Fruit fly (Drosophila melanogaster) whole organism, embryonic: ENCODE data around the gene CG10984.

Experiments used
- Antp ChIP-seq: fragments of 200-800 bp; sonication (Bioruptor generic); optimal IDR thresholded peaks from 3 replicates; lab custom pipeline; 2016; ENCODE audit warnings: missing biosample characterization, missing genetic modification characterization
- Atf-2 ChIP-seq: fragments of 200-800 bp; sonication (Bioruptor generic); optimal IDR thresholded peaks from 2 replicates; lab custom pipeline; 2016; ENCODE audit warnings: missing biosample characterization, missing genetic modification characterization
- CG10274 ChIP-seq: fragments of 200-800 bp; sonication (Bioruptor generic); optimal IDR thresholded peaks from 3 replicates; lab custom pipeline; 2017; ENCODE audit warnings: missing biosample characterization, mild to moderate bottlenecking, missing genetic modification characterization
- CG10366 ChIP-seq: fragments of 200-800 bp; sonication (Bioruptor generic); IDR thresholded peaks from 2 replicates; pipeline ENCODE4 v1.3.6; 2022; ENCODE audit warnings: missing biosample characterization, missing genetic modification characterization
- CG11085 ChIP-seq: fragments of 200-800 bp; sonication (Bioruptor generic); IDR thresholded peaks from 2 replicates; pipeline ENCODE4 v1.3.6; 2022; ENCODE audit warnings: missing biosample characterization, missing genetic modification characterization
- CG12104 ChIP-seq: fragments of 200-800 bp; sonication (Bioruptor generic); optimal IDR thresholded peaks from 3 replicates; lab custom pipeline; 2016; ENCODE audit warnings: missing biosample characterization, missing genetic modification characterization
- CG12769 ChIP-seq: fragments of 200-800 bp; sonication (Bioruptor generic); optimal IDR thresholded peaks from 2 replicates; lab custom pipeline; 2019; ENCODE audit warnings: missing biosample characterization, mild to moderate bottlenecking, missing genetic modification characterization, moderate library complexity
- CG14860 ChIP-seq: fragments of 200-800 bp; sonication (Bioruptor generic); IDR thresholded peaks from 3 replicates; pipeline ENCODE4 v1.3.6; 2022; ENCODE audit warnings: missing biosample characterization, missing genetic modification characterization; ENCODE audit not compliant: partially characterized antibody
- CG18599 ChIP-seq: fragments of 200-800 bp; sonication (Bioruptor generic); optimal IDR thresholded peaks from 3 replicates; lab custom pipeline; 2017; ENCODE audit warnings: missing biosample characterization, missing genetic modification characterization, mild to moderate bottlenecking, moderate library complexity, missing genetic modification reagents
- CG2678 ChIP-seq: fragments of 200-800 bp; sonication (Bioruptor generic); optimal IDR thresholded peaks from 3 replicates; lab custom pipeline; 2019; ENCODE audit warnings: missing biosample characterization, mild to moderate bottlenecking, missing genetic modification characterization, moderate library complexity
- CG31441 ChIP-seq: fragments of 200-800 bp; sonication (Bioruptor generic); IDR thresholded peaks from 2 replicates; pipeline ENCODE4 v1.3.6; 2022; ENCODE audit warnings: missing biosample characterization, missing genetic modification characterization
- CG3281 ChIP-seq: fragments of 200-800 bp; sonication (Bioruptor generic); optimal IDR thresholded peaks from 3 replicates; lab custom pipeline; 2017; ENCODE audit warnings: missing biosample characterization, mild to moderate bottlenecking, missing genetic modification characterization
- CG33213 ChIP-seq: fragments of 200-800 bp; sonication (Bioruptor generic); optimal IDR thresholded peaks from 3 replicates; lab custom pipeline; 2016; ENCODE audit warnings: missing biosample characterization, missing genetic modification characterization
- CG42726 ChIP-seq: fragments of 200-800 bp; sonication (Bioruptor generic); IDR thresholded peaks from 2 replicates; pipeline ENCODE4 v1.3.6; 2022; ENCODE audit warnings: missing biosample characterization, missing genetic modification characterization; ENCODE audit not compliant: partially characterized antibody
- CG4404 ChIP-seq: fragments of 200-800 bp; sonication (Bioruptor generic); IDR thresholded peaks from 2 replicates; pipeline ENCODE4 v1.3.6; 2022; ENCODE audit warnings: missing biosample characterization, missing genetic modification characterization
- CG6689 ChIP-seq: fragments of 200-800 bp; sonication (Bioruptor generic); IDR thresholded peaks from 2 replicates; pipeline ENCODE4 v1.3.6; 2022; ENCODE audit warnings: missing biosample characterization, missing genetic modification characterization
- CG8924 ChIP-seq: fragments of 200-800 bp; optimal IDR thresholded peaks from 3 replicates; lab custom pipeline; 2019; ENCODE audit warnings: missing biosample characterization, mild to moderate bottlenecking, missing genetic modification characterization, moderate library complexity
- CG9609 ChIP-seq: fragments of 200-800 bp; sonication (Bioruptor generic); optimal IDR thresholded peaks from 3 replicates; lab custom pipeline; 2016; ENCODE audit warnings: missing biosample characterization, missing genetic modification characterization
- CHES-1-like ChIP-seq: fragments of 200-800 bp; sonication (Bioruptor generic); optimal IDR thresholded peaks from 2 replicates; lab custom pipeline; 2016; ENCODE audit warnings: missing biosample characterization, missing genetic modification characterization
- D ChIP-seq, 2 experiments: fragments of 200-800 bp in 1 of 2; fragments of >200 bp in 1 of 2; sonication (Bioruptor generic) in 1 of 2; optimal IDR thresholded peaks; 2 replicates in 1 of 2; 3 replicates in 1 of 2; lab custom pipeline; 2017; ENCODE audit warnings: mild to moderate bottlenecking in 1 of 2, missing biosample characterization in 1 of 2, missing genetic modification characterization in 1 of 2, missing genetic modification reagents in 1 of 2
- D19B ChIP-seq: fragments of 200-800 bp; sonication (Bioruptor generic); optimal IDR thresholded peaks from 2 replicates; lab custom pipeline; 2017; ENCODE audit warnings: missing biosample characterization, mild to moderate bottlenecking, missing genetic modification characterization
- Doc2 ChIP-seq: fragments of 200-800 bp; sonication (Bioruptor generic); IDR thresholded peaks from 2 replicates; pipeline ENCODE4 v1.3.6; 2022; ENCODE audit warnings: missing biosample characterization, missing genetic modification characterization
- Ets65A ChIP-seq: fragments of 200-800 bp; sonication (Bioruptor generic); peaks from one replicate; lab custom pipeline; 2016; ENCODE audit warnings: missing biosample characterization, missing genetic modification characterization
- MBD-R2 ChIP-seq: fragments of 200-800 bp; sonication (Bioruptor generic); IDR thresholded peaks from 2 replicates; pipeline ENCODE4 v1.3.6; 2022; ENCODE audit warnings: missing biosample characterization, missing genetic modification characterization
- Mes4 ChIP-seq: fragments of 200-800 bp; sonication (Bioruptor generic); optimal IDR thresholded peaks from 2 replicates; lab custom pipeline; 2016; ENCODE audit warnings: missing biosample characterization, missing genetic modification characterization
- NC2α ChIP-seq: fragments of 200-800 bp; sonication (Bioruptor generic); optimal IDR thresholded peaks from 2 replicates; lab custom pipeline; 2016; ENCODE audit warnings: missing biosample characterization, missing genetic modification characterization
- NK7.1 ChIP-seq: fragments of 200-800 bp; sonication (Bioruptor generic); optimal IDR thresholded peaks from 3 replicates; lab custom pipeline; 2016; ENCODE audit warnings: missing biosample characterization, missing genetic modification characterization
- TFAM ChIP-seq: fragments of 200-800 bp; sonication (Bioruptor generic); optimal IDR thresholded peaks from 2 replicates; lab custom pipeline; 2017; ENCODE audit warnings: missing biosample characterization, missing genetic modification characterization, inconsistent platforms
- Xrp1 ChIP-seq: fragments of 200-800 bp; sonication (Bioruptor generic); IDR thresholded peaks from 2 replicates; pipeline ENCODE4 v1.3.6; 2022; ENCODE audit warnings: missing biosample characterization, missing genetic modification characterization
- YL-1 ChIP-seq: fragments of 200-800 bp; sonication (Bioruptor generic); optimal IDR thresholded peaks from 3 replicates; lab custom pipeline; 2017; ENCODE audit warnings: missing biosample characterization, mild to moderate bottlenecking, missing genetic modification characterization
- ato ChIP-seq: fragments of 200-800 bp; sonication (Bioruptor generic); IDR thresholded peaks from 2 replicates; pipeline ENCODE4 v1.3.6; 2022; ENCODE audit warnings: missing biosample characterization, missing genetic modification characterization; ENCODE audit not compliant: partially characterized antibody
- bsh ChIP-seq, 2 experiments: fragments of 200-800 bp; sonication (Bioruptor generic); optimal IDR thresholded peaks; 2 replicates each; lab custom pipeline; 2017 to 2018; ENCODE audit warnings: mild to moderate bottlenecking in 2 of 2, missing biosample characterization in 2 of 2, missing genetic modification characterization in 2 of 2, moderate library complexity in 1 of 2
- emc ChIP-seq: fragments of 200-800 bp; sonication (Bioruptor generic); optimal IDR thresholded peaks from 2 replicates; lab custom pipeline; 2016; ENCODE audit warnings: missing biosample characterization, missing genetic modification characterization
- fd3F ChIP-seq: fragments of 200-800 bp; sonication (Bioruptor generic); optimal IDR thresholded peaks from 2 replicates; lab custom pipeline; 2018; ENCODE audit warnings: missing biosample characterization, mild to moderate bottlenecking, missing genetic modification characterization, moderate library complexity
- gcm2 ChIP-seq: fragments of 200-800 bp; sonication (Bioruptor generic); optimal IDR thresholded peaks from 2 replicates; lab custom pipeline; 2016; ENCODE audit warnings: missing biosample characterization, missing genetic modification characterization
- grau ChIP-seq: fragments of 200-800 bp; optimal IDR thresholded peaks from 3 replicates; lab custom pipeline; 2019; ENCODE audit warnings: missing biosample characterization, mild to moderate bottlenecking, missing genetic modification characterization, moderate library complexity
- ham ChIP-seq: fragments of 200-800 bp; sonication (Bioruptor generic); IDR thresholded peaks from 2 replicates; pipeline ENCODE4 v1.3.6; 2022; ENCODE audit warnings: missing biosample characterization, missing genetic modification characterization
- hb ChIP-seq: fragments of 200-800 bp; sonication (Bioruptor generic); IDR thresholded peaks from 3 replicates; pipeline ENCODE4 v1.3.6; 2022; ENCODE audit warnings: missing biosample characterization, missing genetic modification characterization; ENCODE audit not compliant: partially characterized antibody
- odd ChIP-seq: fragments of 200-800 bp; sonication (Bioruptor generic); optimal IDR thresholded peaks from 2 replicates; lab custom pipeline; 2017; ENCODE audit warnings: missing biosample characterization, mild to moderate bottlenecking, missing genetic modification characterization
- otp ChIP-seq: fragments of 200-800 bp; sonication (Bioruptor generic); IDR thresholded peaks from 3 replicates; pipeline ENCODE4, ENCODE4 v1.3.6; 2022; ENCODE audit warnings: missing biosample characterization, missing genetic modification characterization
- pfk ChIP-seq: fragments of 200-800 bp; sonication (Bioruptor generic); optimal IDR thresholded peaks from 2 replicates; lab custom pipeline; 2018; ENCODE audit warnings: missing biosample characterization, mild to moderate bottlenecking, missing genetic modification characterization, moderate library complexity
- pho ChIP-seq: fragments of 200-800 bp; sonication (Bioruptor generic); optimal IDR thresholded peaks from 2 replicates; lab custom pipeline; 2016; ENCODE audit warnings: missing biosample characterization, missing genetic modification characterization
- pita ChIP-seq: fragments of 200-800 bp; sonication (Bioruptor generic); optimal IDR thresholded peaks from 2 replicates; lab custom pipeline; 2017; ENCODE audit warnings: missing biosample characterization, mild to moderate bottlenecking, missing genetic modification characterization
- pnt ChIP-seq: fragments of 200-800 bp; sonication (Bioruptor generic); optimal IDR thresholded peaks from 3 replicates; lab custom pipeline; 2016; ENCODE audit warnings: missing biosample characterization, missing genetic modification characterization
- shn ChIP-seq: fragments of 200-800 bp; sonication (Bioruptor generic); optimal IDR thresholded peaks from 3 replicates; lab custom pipeline; 2016; ENCODE audit warnings: missing biosample characterization, missing genetic modification characterization
- stwl ChIP-seq: fragments of 200-800 bp; sonication (Bioruptor generic); optimal IDR thresholded peaks from 3 replicates; lab custom pipeline; 2018; ENCODE audit warnings: missing biosample characterization, mild to moderate bottlenecking, missing genetic modification characterization, moderate library complexity
- tgo ChIP-seq: fragments of 200-800 bp; sonication (Bioruptor generic); IDR thresholded peaks from 3 replicates; pipeline ENCODE4 v1.3.6; 2022; ENCODE audit warnings: missing biosample characterization, missing genetic modification characterization
- z ChIP-seq: fragments of 200-800 bp; sonication (Bioruptor generic); IDR thresholded peaks from 3 replicates; pipeline ENCODE4 v1.3.6; 2022; ENCODE audit warnings: missing biosample characterization, missing genetic modification characterization

CG10984 gene

dm6 chr3L:12749567-12750535 is at the start of gene CG10984, which contains the start of gene Klc (continued):
- TF ChIP-seq Xrp1 (GFP tag; lab: Robert Waterston, UW) (peak; percentile 59), CG2678 (tag; lab: Kevin White, UChicago) (no peak), CG11085 (GFP tag; lab: Robert Waterston, UW) (no peak), hb (GFP tag; lab: Robert Waterston, UW) (no peak), CG4404 (GFP tag; lab: Robert Waterston, UW) (no peak), D (optimal IDR thresholded peaks at IDR 0.05; lab: Kevin White, UChicago) (no peak), D (GFP tag; optimal IDR thresholded peaks at IDR 0.05; lab: Kevin White, UChicago) (peak; percentile 18), CG42726 (GFP tag; lab: Robert Waterston, UW) (no peak), CG18599 (GFP tag; lab: Kevin White, UChicago) (no peak), emc (GFP tag; lab: Kevin White, UChicago) (no peak), CG33213 (GFP tag; lab: Kevin White, UChicago) (peak; percentile 55), z (GFP tag; lab: Robert Waterston, UW) (no peak), CG12104 (GFP tag; lab: Kevin White, UChicago) (peak; percentile 36), pnt (peak; percentile 39), CG8924 (tag; lab: Kevin White, UChicago) (peak; percentile 63), CG12769 (tag; lab: Kevin White, UChicago) (peak; percentile 69), odd (GFP tag; lab: Kevin White, UChicago) (no peak), NK7.1 (GFP tag; lab: Kevin White, UChicago) (peak; percentile 45), grau (tag; lab: Kevin White, UChicago) (peak; percentile 52), gcm2 (GFP tag; lab: Kevin White, UChicago) (no peak), shn (peak; percentile 65), CG9609 (peak; percentile 58), CG14860 (GFP tag; lab: Robert Waterston, UW) (no peak), Doc2 (GFP tag; lab: Robert Waterston, UW) (no peak), pita (GFP tag; lab: Kevin White, UChicago) (no peak), Antp (GFP tag; lab: Kevin White, UChicago) (peak; percentile 66), stwl (tag; lab: Kevin White, UChicago) (peak; percentile 45), NC2α (GFP tag; lab: Kevin White, UChicago) (no peak), CG3281 (GFP tag; lab: Kevin White, UChicago) (peak; percentile 55), MBD-R2 (GFP tag; lab: Robert Waterston, UW) (peak; percentile 16; the same call in 1 of the 2 replicates), CG10274 (GFP tag; lab: Kevin White, UChicago) (no peak), otp (GFP tag; lab: Robert Waterston, UW) (no peak), pfk (GFP tag; lab: Kevin White, UChicago) (peak; percentile 90), pho (peak; percentile 50), bsh (GFP tag; optimal IDR thresholded peaks at IDR 0.05; lab: Kevin White, UChicago) (peak; percentile 64 to 66), ato (GFP tag; lab: Robert Waterston, UW) (no peak), TFAM (GFP tag; lab: Kevin White, UChicago) (no peak), Atf-2 (GFP tag; lab: Kevin White, UChicago) (peak; percentile 63), CG31441 (GFP tag; lab: Robert Waterston, UW) (no peak; the same call in 1 of the 2 replicates), tgo (GFP tag; lab: Robert Waterston, UW) (peak; percentile 75; the same call in 2 of the 3 replicates), fd3F (GFP tag; lab: Kevin White, UChicago) (peak; percentile 41), Ets65A (GFP tag; lab: Kevin White, UChicago) (peak; percentile 75), YL-1 (GFP tag; lab: Kevin White, UChicago) (peak; percentile 61), CG6689 (GFP tag; lab: Robert Waterston, UW) (no peak; the same call in 1 of the 2 replicates), CG10366 (GFP tag; lab: Robert Waterston, UW) (peak; percentile 74), ham (no peak), Mes4 (peak; percentile 21), D19B (no peak), CHES-1-like (GFP tag; lab: Kevin White, UChicago) (peak; percentile 66)
